Worm (Caenorhabditis elegans) whole organism, mixed stage, embryonic: Measurements from ENCODE around the gene C07A9.13.

Source experiments
- elt-3 ChIP-seq: fragments of 150-350 bp; optimal IDR thresholded peaks from 2 replicates; lab custom pipeline; 2014; ENCODE audit warnings: missing biosample characterization, missing genetic modification characterization
- lsy-2 ChIP-seq: fragments of 150-350 bp; optimal IDR thresholded peaks from 2 replicates; lab custom pipeline; 2014; ENCODE audit warnings: missing biosample characterization, missing genetic modification characterization

DNA sequence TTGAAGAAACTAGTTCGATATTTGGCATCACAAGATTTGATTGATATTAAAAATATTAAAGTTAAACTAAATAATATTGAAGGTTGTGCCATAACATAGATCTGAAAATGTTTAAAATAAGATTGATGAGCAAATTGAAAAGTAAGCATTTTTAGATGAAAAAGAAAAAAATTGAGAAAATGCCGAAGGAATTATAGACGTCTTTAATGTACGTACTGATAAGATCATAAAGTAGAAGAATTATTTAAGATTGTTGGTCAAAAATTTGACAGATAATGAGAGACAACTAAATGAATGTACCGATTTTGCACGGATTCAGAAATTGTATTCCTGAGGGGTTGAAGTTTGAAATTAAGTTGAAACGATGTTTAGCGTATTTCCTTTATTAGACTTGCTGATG, 39.1 kb upstream of the C07A9.13 start, which contains the start of gene ncx-7:
- TF ChIP-seq elt-3 (tag; lab: Kevin White, UChicago) (no peak), lsy-2 (no peak)
